Fruit fly (Drosophila melanogaster): ENCODE data around the gene CG42818.

CG42818 gene

DNA sequence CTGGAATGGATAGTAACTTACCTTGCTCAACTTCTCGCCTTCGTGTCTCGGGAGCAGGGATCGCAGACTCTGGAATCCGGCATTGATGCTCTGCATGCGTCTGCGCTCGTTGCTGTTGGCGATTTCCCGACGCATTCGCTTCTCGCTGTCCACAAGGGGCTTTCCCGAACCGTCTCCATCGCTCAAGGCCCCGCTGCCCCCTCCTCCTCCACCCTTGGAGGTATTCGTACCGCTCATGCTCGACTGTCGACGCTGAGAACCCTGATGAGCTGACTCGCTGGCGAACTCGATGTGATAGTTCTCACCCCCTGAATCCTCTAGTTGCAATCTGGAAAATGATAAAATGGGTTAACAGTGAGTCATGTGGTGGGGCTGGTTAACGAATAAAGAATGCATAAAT, 37.1 kb downstream of the CG42818 start (continued):
- TF ChIP-seq C15 (GFP tag; IDR thresholded peaks at IDR 0.05) (no peak), CG8478 (optimal IDR thresholded peaks at IDR 0.05) (no peak), CG1024 (GFP tag; IDR thresholded peaks at IDR 0.05) (no peak), gsb (GFP tag; IDR thresholded peaks at IDR 0.05) (no peak), CG5953 (GFP tag; IDR thresholded peaks at IDR 0.05) (0 out of 2 replicates have a peak, but pooled peaks have one; percentile 6), pfk (GFP tag; optimal IDR thresholded peaks at IDR 0.05) (peak; percentile 27), zfh1 (GFP tag; IDR thresholded peaks at IDR 0.05) (no peak), hkb (optimal IDR thresholded peaks at IDR 0.05) (no peak), hkb (GFP tag; IDR thresholded peaks at IDR 0.05) (no peak), nau (GFP tag; optimal IDR thresholded peaks at IDR 0.05) (no peak)

DNA sequence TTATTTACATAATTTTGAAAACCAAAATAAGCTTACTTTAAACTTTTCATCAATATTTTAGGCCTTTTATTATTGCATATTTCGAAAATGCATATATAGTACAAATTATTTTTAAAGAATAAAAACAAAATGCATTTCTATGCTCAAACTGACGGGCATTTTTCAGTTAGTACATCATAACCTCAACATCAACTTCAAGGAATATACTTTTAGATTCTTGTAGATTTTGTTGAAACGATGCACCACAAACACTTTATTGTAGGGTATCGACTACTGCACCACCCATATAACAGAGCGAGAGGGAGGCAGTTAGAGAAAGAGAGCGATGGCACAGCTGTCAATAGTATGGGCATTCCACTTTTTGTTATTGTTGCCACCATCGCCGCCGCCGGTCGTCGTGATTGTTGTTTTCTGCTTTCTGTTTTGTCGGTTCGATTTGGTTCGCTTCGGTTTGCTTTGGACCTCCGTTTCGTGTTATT, 38.1 kb downstream of the CG42818 start:
- TF ChIP-seq Hsf (GFP tag; optimal IDR thresholded peaks at IDR 0.05) (peak; percentile 92), CG1529 (GFP tag; optimal IDR thresholded peaks at IDR 0.05) (peak; percentile 92), CG7928 (GFP tag; optimal IDR thresholded peaks at IDR 0.05) (peak; percentile 36), CG8924 (tag; optimal IDR thresholded peaks at IDR 0.05) (peak; percentile 96), CG6254 (GFP tag; optimal IDR thresholded peaks at IDR 0.05) (peak; percentile 87), gcm (GFP tag; optimal IDR thresholded peaks at IDR 0.05) (peak; percentile 95), ro (GFP tag; IDR thresholded peaks at IDR 0.05) (peak; percentile 28; the same call in 1 of the 2 replicates), CG3847 (GFP tag; IDR thresholded peaks at IDR 0.05) (peak; percentile 46; the same call in 1 of the 2 replicates), Abd-B (GFP tag; optimal IDR thresholded peaks at IDR 0.05) (peak; percentile 92), fru (optimal IDR thresholded peaks at IDR 0.05) (no peak), tx (GFP tag; optimal IDR thresholded peaks at IDR 0.05) (peak; percentile 71), Gsc (GFP tag; IDR thresholded peaks at IDR 0.05) (no peak), tio (GFP tag; optimal IDR thresholded peaks at IDR 0.05) (peak; percentile 91), CG10366 (GFP tag; IDR thresholded peaks at IDR 0.05) (peak; percentile 69), CG6765 (GFP tag; optimal IDR thresholded peaks at IDR 0.05) (peak; percentile 67), eyg (GFP tag; optimal IDR thresholded peaks at IDR 0.05) (peak; percentile 68), CG6272 (GFP tag; IDR thresholded peaks at IDR 0.05) (peak; percentile 58; the same call in 1 of the 2 replicates), Mrtf (GFP tag; IDR thresholded peaks at IDR 0.05) (peak; percentile 67; the same call in 1 of the 3 replicates), CG9817 (tag; optimal IDR thresholded peaks at IDR 0.05) (peak; percentile 79), fd3F (GFP tag; optimal IDR thresholded peaks at IDR 0.05) (peak; percentile 85), CG7372 (GFP tag; IDR thresholded peaks at IDR 0.05) (peak; percentile 62), dysf (GFP tag; IDR thresholded peaks at IDR 0.05) (peak; percentile 88), CG2889 (GFP tag; IDR thresholded peaks at IDR 0.05) (no peak), Adf1 (GFP tag; IDR thresholded peaks at IDR 0.05) (no peak), mirr (GFP tag; optimal IDR thresholded peaks at IDR 0.05) (no peak), Ssrp (tag; optimal IDR thresholded peaks at IDR 0.05) (peak; percentile 95), CG10654 (GFP tag; optimal IDR thresholded peaks at IDR 0.05) (peak; percentile 92), sr (GFP tag; IDR thresholded peaks at IDR 0.05) (0 out of 3 replicates have a peak, but pooled peaks have one; percentile 6), CG2129 (GFP tag; IDR thresholded peaks at IDR 0.05; ENCODE audit: partially characterized antibody) (no peak), h (optimal IDR thresholded peaks at IDR 0.05) (no peak), gsb-n (tag; optimal IDR thresholded peaks at IDR 0.05) (peak; percentile 88), knrl (GFP tag; IDR thresholded peaks at IDR 0.05; ENCODE audit: partially characterized antibody) (no peak), CG15073 (GFP tag; optimal IDR thresholded peaks at IDR 0.05) (peak; percentile 65), dpn (GFP tag; optimal IDR thresholded peaks at IDR 0.05) (peak; percentile 89 to 92), Ravus (GFP tag; IDR thresholded peaks at IDR 0.05) (no peak), esg (GFP tag; conservative IDR thresholded peaks at IDR 0.05) (peak; percentile 85), Ets65A (GFP tag) (peak; percentile 94), rib (GFP tag; IDR thresholded peaks at IDR 0.05) (peak; percentile 45; the same call in 1 of the 2 replicates), CG15696 (tag; optimal IDR thresholded peaks at IDR 0.05) (peak; percentile 84), CG6175 (GFP tag; IDR thresholded peaks at IDR 0.05) (no peak), CG11723 (GFP tag; optimal IDR thresholded peaks at IDR 0.05) (peak; percentile 90), Dp (GFP tag; optimal IDR thresholded peaks at IDR 0.05) (no peak)
